Fruit fly (Drosophila melanogaster): Measurements from ENCODE around the gene Pxn.

DNA sequence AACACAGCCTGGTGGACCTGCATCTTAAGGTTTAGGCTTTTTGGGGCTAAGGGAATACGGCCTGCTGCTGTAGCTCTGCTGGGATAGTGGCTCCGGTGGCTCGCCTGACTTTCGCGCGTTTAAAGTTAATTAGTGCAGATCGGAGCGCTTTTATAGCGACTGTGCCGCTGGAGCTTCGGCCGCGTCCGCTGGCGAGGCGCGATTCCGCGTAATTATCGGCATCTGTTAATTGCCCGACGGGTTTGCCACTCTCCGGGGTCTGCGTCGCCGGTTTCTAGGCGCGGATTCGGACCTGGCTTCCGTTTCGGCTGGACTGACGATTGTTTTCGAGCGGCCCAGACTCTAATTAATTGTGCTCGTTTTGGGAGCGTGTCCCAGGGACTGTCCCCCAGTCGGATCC, 13.5 kb upstream of the Pxn start, which contains the start of gene CG14949:
- TF ChIP-seq ttk (optimal IDR thresholded peaks at IDR 0.05) (no peak), insv (optimal IDR thresholded peaks at IDR 0.05) (no peak), Myc (optimal IDR thresholded peaks at IDR 0.05) (no peak), h (optimal IDR thresholded peaks at IDR 0.05) (no peak)
